Worm (Caenorhabditis elegans): Measurements from ENCODE around the gene cdk-12.
A peak's percentile ranks its signal among the peaks of the same experiment; 100 is the strongest.

Gene cdk-12

DNA sequence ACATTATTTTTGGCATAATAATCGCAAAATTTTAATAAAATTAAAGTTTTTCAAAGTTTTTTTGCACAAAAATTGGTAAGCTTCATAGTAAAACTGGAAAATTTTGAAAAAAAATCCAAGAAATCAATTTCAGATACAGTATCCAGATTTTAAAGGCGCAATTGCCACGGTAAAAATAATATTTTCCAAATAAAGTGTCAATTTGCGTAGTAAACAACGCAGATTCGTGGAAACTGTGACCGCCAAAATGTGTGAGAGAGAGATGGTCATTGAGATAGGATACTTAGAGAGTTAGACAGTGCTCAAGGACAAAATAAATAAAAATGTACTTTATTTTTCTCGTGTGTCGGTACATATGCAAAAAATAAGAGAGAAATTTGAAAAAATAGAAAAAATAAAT lies 30.0 kb upstream of the cdk-12 start:
- TF ChIP-seq ref-1 (GFP tag; conservative IDR thresholded peaks at IDR 0.05) (no peak), med-1 (GFP tag; optimal IDR thresholded peaks at IDR 0.05; ENCODE audit: insufficient read depth) (no peak), ztf-29 (GFP tag; IDR thresholded peaks at IDR 0.05) (no peak), ztf-23 (GFP tag; IDR thresholded peaks at IDR 0.05) (no peak), cog-1 (tag; optimal IDR thresholded peaks at IDR 0.05) (no peak), T22C8.4 (GFP tag; IDR thresholded peaks at IDR 0.05) (no peak), klf-2 (GFP tag; conservative IDR thresholded peaks at IDR 0.05) (no peak), tab-1 (GFP tag; IDR thresholded peaks at IDR 0.05) (no peak), flt-1 (GFP tag; IDR thresholded peaks at IDR 0.05) (no peak)

ce11 chrIII:4309303-4309702 lies 23.5 kb upstream of the cdk-12 start:
- TF ChIP-seq T22C8.4 (GFP tag; IDR thresholded peaks at IDR 0.05), result no peak
- no peak for TF ChIP-seq tab-1 (GFP tag; IDR thresholded peaks at IDR 0.05)
- no peak for TF ChIP-seq med-1 (GFP tag; optimal IDR thresholded peaks at IDR 0.05; ENCODE audit: insufficient read depth)
- TF ChIP-seq klf-2 (GFP tag; conservative IDR thresholded peaks at IDR 0.05), result no peak
- TF ChIP-seq flt-1 (GFP tag; IDR thresholded peaks at IDR 0.05), result no peak
- no peak for TF ChIP-seq cog-1 (tag; optimal IDR thresholded peaks at IDR 0.05)
- TF ChIP-seq ztf-23 (GFP tag; IDR thresholded peaks at IDR 0.05), result no peak
- no peak for TF ChIP-seq ref-1 (GFP tag; conservative IDR thresholded peaks at IDR 0.05)

- TF ChIP-seq ref-1 (GFP tag; conservative IDR thresholded peaks at IDR 0.05) (no peak), T22C8.4 (GFP tag; IDR thresholded peaks at IDR 0.05) (no peak), cog-1 (tag; optimal IDR thresholded peaks at IDR 0.05) (peak; percentile 41), flt-1 (GFP tag; IDR thresholded peaks at IDR 0.05) (peak; percentile 49; the same call in 1 of the 2 replicates), tab-1 (GFP tag; IDR thresholded peaks at IDR 0.05) (no peak), klf-2 (GFP tag; conservative IDR thresholded peaks at IDR 0.05) (no peak)
These were observed 19.5 kb upstream of the cdk-12 start, which contains the start of the genes evl-14 and dcn-1 for ce11 chrIII:4313061-4313962. TSS of gene evl-14 (minus strand) at chrIII:4313128. TSS of gene dcn-1 (plus strand) at chrIII:4313912.

DNA sequence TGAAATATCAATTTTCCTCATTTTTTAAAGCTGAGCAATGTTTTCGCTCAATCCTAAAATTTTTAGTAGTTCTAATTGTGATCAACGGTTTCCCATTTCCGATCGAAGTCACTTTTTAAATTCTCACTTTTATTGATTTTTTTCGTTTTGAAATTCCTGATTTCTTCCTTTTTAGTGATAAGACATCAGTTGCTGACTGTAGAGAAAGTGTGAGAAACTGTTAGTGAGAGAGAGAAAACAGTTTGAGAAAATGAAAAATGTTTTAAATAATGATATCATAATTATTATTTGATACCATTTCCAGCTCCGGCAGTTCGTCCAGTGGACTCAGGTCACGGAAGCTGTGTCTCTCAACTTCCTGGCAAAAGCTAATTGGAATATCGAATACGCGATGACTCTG lies 18.3 kb upstream of the cdk-12 start:
- no peak for TF ChIP-seq cog-1 (tag; optimal IDR thresholded peaks at IDR 0.05)
- TF ChIP-seq flt-1 (GFP tag; IDR thresholded peaks at IDR 0.05), result no peak
- no peak for TF ChIP-seq ref-1 (GFP tag; conservative IDR thresholded peaks at IDR 0.05)
- no peak for TF ChIP-seq ztf-29 (GFP tag; IDR thresholded peaks at IDR 0.05)
- no peak for TF ChIP-seq klf-2 (GFP tag; conservative IDR thresholded peaks at IDR 0.05)
- no peak for TF ChIP-seq tab-1 (GFP tag; IDR thresholded peaks at IDR 0.05)
- no peak for TF ChIP-seq ztf-23 (GFP tag; IDR thresholded peaks at IDR 0.05)
- no peak for TF ChIP-seq T22C8.4 (GFP tag; IDR thresholded peaks at IDR 0.05)
- no peak for TF ChIP-seq med-1 (GFP tag; optimal IDR thresholded peaks at IDR 0.05; ENCODE audit: insufficient read depth)

DNA sequence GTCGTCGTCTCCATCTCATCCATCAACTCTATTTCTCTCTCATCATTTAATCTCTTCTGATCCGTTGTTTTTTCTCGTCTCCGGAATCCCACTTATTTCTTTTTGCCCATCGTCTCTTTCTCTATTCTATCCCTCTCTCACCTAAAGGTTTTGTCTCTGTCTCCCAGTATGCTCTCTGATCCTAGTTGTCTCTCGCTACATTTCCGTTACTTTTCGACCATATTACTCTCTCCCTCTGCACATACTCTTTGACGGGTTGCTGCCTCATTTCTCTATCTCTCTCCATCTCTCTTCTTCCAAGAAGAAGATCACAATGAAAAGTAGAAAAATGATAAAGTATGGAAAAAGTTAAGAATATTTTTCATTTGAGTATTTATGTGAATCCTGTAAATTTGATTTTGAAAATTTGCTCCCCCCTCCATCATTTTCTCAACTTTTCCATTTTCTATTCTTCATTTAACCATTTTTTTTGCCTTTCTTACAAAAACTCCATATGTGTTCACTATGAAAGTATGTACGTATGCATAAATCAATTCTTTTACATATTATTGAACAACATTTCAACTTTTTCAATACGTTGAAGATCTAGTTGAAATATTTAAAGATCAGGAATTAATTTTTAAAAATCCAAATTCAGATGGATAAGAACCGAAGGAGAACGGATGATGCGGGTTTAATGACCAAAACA lies 15.6 kb upstream of the cdk-12 start, which contains the start of gene tag-131:
tag-131 (plus strand) TSS at position 638 of the 688 bp plus-strand sequence.
- TF ChIP-seq flt-1 (GFP tag; IDR thresholded peaks at IDR 0.05) (no peak), ref-1 (GFP tag; conservative IDR thresholded peaks at IDR 0.05) (no peak), tab-1 (GFP tag; IDR thresholded peaks at IDR 0.05) (no peak), klf-2 (GFP tag; conservative IDR thresholded peaks at IDR 0.05) (no peak), med-1 (GFP tag; optimal IDR thresholded peaks at IDR 0.05; ENCODE audit: insufficient read depth) (no peak), cog-1 (tag; optimal IDR thresholded peaks at IDR 0.05) (no peak), ztf-23 (GFP tag; IDR thresholded peaks at IDR 0.05) (no peak), T22C8.4 (GFP tag; IDR thresholded peaks at IDR 0.05) (no peak), ztf-29 (GFP tag; IDR thresholded peaks at IDR 0.05) (no peak)

DNA sequence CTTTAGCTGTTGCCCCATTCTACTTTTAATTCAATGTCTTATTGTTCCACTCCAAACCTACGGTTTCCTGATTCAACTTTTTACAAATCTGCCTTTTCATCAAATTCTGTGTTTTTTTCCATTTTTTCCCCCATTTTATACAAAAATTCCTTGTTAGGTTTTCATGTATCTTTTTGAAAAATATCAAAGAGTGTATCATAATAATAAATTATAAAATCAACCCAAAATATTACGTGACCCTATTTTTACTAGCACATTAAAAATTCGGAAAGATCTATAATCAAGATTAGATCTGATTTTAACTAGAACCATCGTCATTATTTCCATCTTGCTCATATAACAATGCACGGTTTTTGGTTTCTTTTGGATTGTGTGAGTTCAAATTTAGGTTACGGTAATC lies 12.7 kb upstream of the cdk-12 start, which contains the start of gene H38K22.6:
H38K22.6 (plus strand) TSS at position 301 of the 400 bp plus-strand sequence.
- no peak for TF ChIP-seq ztf-23 (GFP tag; IDR thresholded peaks at IDR 0.05)
- TF ChIP-seq flt-1 (GFP tag; IDR thresholded peaks at IDR 0.05), result no peak
- TF ChIP-seq klf-2 (GFP tag; conservative IDR thresholded peaks at IDR 0.05), result no peak
- no peak for TF ChIP-seq cog-1 (tag; optimal IDR thresholded peaks at IDR 0.05)
- no peak for TF ChIP-seq ref-1 (GFP tag; conservative IDR thresholded peaks at IDR 0.05)
- no peak for TF ChIP-seq tab-1 (GFP tag; IDR thresholded peaks at IDR 0.05)
- no peak for TF ChIP-seq T22C8.4 (GFP tag; IDR thresholded peaks at IDR 0.05)
- no peak for TF ChIP-seq med-1 (GFP tag; optimal IDR thresholded peaks at IDR 0.05; ENCODE audit: insufficient read depth)
- TF ChIP-seq ztf-29 (GFP tag; IDR thresholded peaks at IDR 0.05), result no peak

- no peak for TF ChIP-seq cog-1 (tag; optimal IDR thresholded peaks at IDR 0.05)
- no peak for TF ChIP-seq tab-1 (GFP tag; IDR thresholded peaks at IDR 0.05)
- TF ChIP-seq ztf-23 (GFP tag; IDR thresholded peaks at IDR 0.05), result no peak
- no peak for TF ChIP-seq ref-1 (GFP tag; conservative IDR thresholded peaks at IDR 0.05)
- no peak for TF ChIP-seq flt-1 (GFP tag; IDR thresholded peaks at IDR 0.05)
- TF ChIP-seq ztf-29 (GFP tag; IDR thresholded peaks at IDR 0.05), result no peak
- no peak for TF ChIP-seq med-1 (GFP tag; optimal IDR thresholded peaks at IDR 0.05; ENCODE audit: insufficient read depth)
- no peak for TF ChIP-seq T22C8.4 (GFP tag; IDR thresholded peaks at IDR 0.05)
- TF ChIP-seq klf-2 (GFP tag; conservative IDR thresholded peaks at IDR 0.05), result no peak
These were observed 11.4 kb upstream of the cdk-12 start, which contains the start of gene H38K22.7 for ce11 chrIII:4321399-4321798. TSS of gene H38K22.7 (plus strand) at chrIII:4321699.

- TF ChIP-seq tab-1 (GFP tag; IDR thresholded peaks at IDR 0.05) (no peak), ref-1 (GFP tag; conservative IDR thresholded peaks at IDR 0.05) (no peak), ztf-23 (GFP tag; IDR thresholded peaks at IDR 0.05) (no peak), cog-1 (tag; optimal IDR thresholded peaks at IDR 0.05) (no peak), klf-2 (GFP tag; conservative IDR thresholded peaks at IDR 0.05) (no peak), med-1 (GFP tag; optimal IDR thresholded peaks at IDR 0.05; ENCODE audit: insufficient read depth) (no peak), T22C8.4 (GFP tag; IDR thresholded peaks at IDR 0.05) (no peak), flt-1 (GFP tag; IDR thresholded peaks at IDR 0.05) (no peak), ztf-29 (GFP tag; IDR thresholded peaks at IDR 0.05) (no peak)
These were observed 9.7 kb upstream of the cdk-12 start for ce11 chrIII:4323120-4323519.
